Fruit fly (Drosophila melanogaster): Measurements from ENCODE around the gene GluRIIB.
A peak's percentile ranks its signal among the peaks of the same experiment; 100 is the strongest.

GluRIIB gene

DNA sequence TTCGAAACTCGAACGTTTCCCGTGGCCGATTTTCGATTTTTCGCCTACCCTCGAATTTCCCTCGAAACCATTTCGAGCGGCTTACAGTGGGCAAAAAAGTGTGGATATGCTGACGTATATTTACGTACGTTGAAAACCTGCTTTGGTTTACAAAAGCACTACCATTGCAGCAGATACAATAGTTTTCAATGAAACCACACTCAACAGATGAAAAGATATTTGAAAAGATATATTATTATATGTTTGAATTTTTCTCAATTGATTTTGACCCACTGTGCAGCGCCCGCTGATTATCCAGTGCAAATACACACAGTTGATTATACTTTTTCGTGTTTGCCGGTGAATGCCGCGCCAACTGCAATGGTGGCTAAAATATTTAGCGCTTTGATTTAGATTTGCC lies 51.0 kb downstream of the GluRIIB start (continued):
- TF ChIP-seq croc (GFP tag; conservative IDR thresholded peaks at IDR 0.05) (0 out of 3 replicates have a peak, but pooled peaks have one; percentile 15), tin (GFP tag; optimal IDR thresholded peaks at IDR 0.05) (peak; percentile 11), CG12155 (GFP tag; optimal IDR thresholded peaks at IDR 0.05) (no peak), pita (GFP tag; optimal IDR thresholded peaks at IDR 0.05) (no peak), toy (GFP tag; IDR thresholded peaks at IDR 0.05) (no peak), CG34376 (GFP tag; optimal IDR thresholded peaks at IDR 0.05) (no peak), Lpt (GFP tag; optimal IDR thresholded peaks at IDR 0.05) (no peak), Meics (GFP tag; optimal IDR thresholded peaks at IDR 0.05) (peak; percentile 38), sima (GFP tag; optimal IDR thresholded peaks at IDR 0.05) (no peak), lab (GFP tag; optimal IDR thresholded peaks at IDR 0.05) (peak; percentile 60), Asciz (GFP tag; optimal IDR thresholded peaks at IDR 0.05) (peak; percentile 36), gsb (GFP tag; IDR thresholded peaks at IDR 0.05) (no peak), ems (GFP tag; optimal IDR thresholded peaks at IDR 0.05) (peak; percentile 22), CG7987 (GFP tag; optimal IDR thresholded peaks at IDR 0.05) (no peak), slbo (GFP tag; IDR thresholded peaks at IDR 0.05) (peak; percentile 38; the same call in 1 of the 2 replicates), CG3065 (GFP tag; optimal IDR thresholded peaks at IDR 0.05) (no peak), CG6654 (GFP tag; optimal IDR thresholded peaks at IDR 0.05) (no peak), TFAM (GFP tag; optimal IDR thresholded peaks at IDR 0.05) (no peak), CG6689 (GFP tag; IDR thresholded peaks at IDR 0.05) (peak; percentile 42; the same call in 1 of the 2 replicates), PHDP (tag; optimal IDR thresholded peaks at IDR 0.05) (no peak), ATbp (GFP tag; optimal IDR thresholded peaks at IDR 0.05) (peak; percentile 62), Fer1 (GFP tag; optimal IDR thresholded peaks at IDR 0.05) (no peak), CG2120 (GFP tag; optimal IDR thresholded peaks at IDR 0.05) (no peak), ssp (GFP tag; IDR thresholded peaks at IDR 0.05) (no peak), nerfin-1 (tag; optimal IDR thresholded peaks at IDR 0.05) (no peak), ara (GFP tag; IDR thresholded peaks at IDR 0.05) (peak; percentile 44; the same call in 1 of the 2 replicates), CG17912 (GFP tag; optimal IDR thresholded peaks at IDR 0.05) (no peak), CG14050 (GFP tag; IDR thresholded peaks at IDR 0.05) (no peak), CG7963 (GFP tag; IDR thresholded peaks at IDR 0.05; ENCODE audit: partially characterized antibody) (no peak), Ravus (GFP tag; IDR thresholded peaks at IDR 0.05) (no peak), mam (GFP tag; optimal IDR thresholded peaks at IDR 0.05) (no peak), CG13287 (GFP tag; IDR thresholded peaks at IDR 0.05; ENCODE audit: partially characterized antibody) (no peak), shn (GFP tag; optimal IDR thresholded peaks at IDR 0.05) (no peak), abd-A (tag; optimal IDR thresholded peaks at IDR 0.05) (no peak), CoRest (tag; optimal IDR thresholded peaks at IDR 0.05) (peak; percentile 26), CG17361 (GFP tag; IDR thresholded peaks at IDR 0.05) (no peak), sob (GFP tag; IDR thresholded peaks at IDR 0.05) (no peak; the same call in 1 of the 2 replicates), Optix (GFP tag; IDR thresholded peaks at IDR 0.05) (peak; percentile 39; the same call in 1 of the 3 replicates), Adf1 (GFP tag; IDR thresholded peaks at IDR 0.05) (no peak), CG2129 (GFP tag; IDR thresholded peaks at IDR 0.05; ENCODE audit: partially characterized antibody) (no peak), CG1832 (GFP tag; optimal IDR thresholded peaks at IDR 0.05) (no peak), CG1792 (GFP tag; optimal IDR thresholded peaks at IDR 0.05) (no peak), CG14441 (GFP tag; IDR thresholded peaks at IDR 0.05) (peak; percentile 15; the same call in 1 of the 2 replicates), Taf1 (GFP tag; IDR thresholded peaks at IDR 0.05) (no peak), CG2712 (tag; optimal IDR thresholded peaks at IDR 0.05) (no peak), Sox100B (GFP tag; optimal IDR thresholded peaks at IDR 0.05) (peak; percentile 5), CG9727 (GFP tag; optimal IDR thresholded peaks at IDR 0.05) (no peak), MTF-1 (GFP tag; optimal IDR thresholded peaks at IDR 0.05; ENCODE audit: borderline replicate concordance) (no peak), CG32772 (GFP tag; IDR thresholded peaks at IDR 0.05) (peak; percentile 33; the same call in 1 of the 2 replicates), ci (GFP tag; IDR thresholded peaks at IDR 0.05) (peak; percentile 19; the same call in 1 of the 3 replicates), p53 (GFP tag; optimal IDR thresholded peaks at IDR 0.05) (no peak)

Data from whole organism, embryonic.